Worm (Caenorhabditis elegans) whole organism, young adult: ENCODE results near the gene nhr-235.
A peak's percentile ranks its signal among the peaks of the same experiment; 100 is the strongest.

Experiments used
- C06A6.2 ChIP-seq: fragments of 200-800 bp; sonication (Bioruptor generic); conservative IDR thresholded peaks from 2 replicates; pipeline ENCODE4 v1.3.6; 2022; ENCODE audit warnings: missing genetic modification characterization, missing compliant biosample characterization
- D2030.7 ChIP-seq: fragments of 200-800 bp; sonication (Bioruptor generic); IDR thresholded peaks from 2 replicates; pipeline ENCODE4 v1.3.6; 2022; ENCODE audit warnings: missing genetic modification reagents, missing genetic modification characterization, missing compliant biosample characterization
- F10E7.11 ChIP-seq: sonication (generic microtip); optimal IDR thresholded peaks from 2 replicates; lab custom pipeline; 2017; ENCODE audit warnings: mild to moderate bottlenecking, missing genetic modification characterization, moderate library complexity, missing compliant biosample characterization
- F23B12.7 ChIP-seq: sonication (generic microtip); optimal IDR thresholded peaks from 2 replicates; lab custom pipeline; 2017; ENCODE audit warnings: missing genetic modification characterization, mild to moderate bottlenecking, missing compliant biosample characterization, antibody characterized with exemption, moderate library complexity; ENCODE audit not compliant: insufficient read depth
- F39B2.1 ChIP-seq: fragments of 200-800 bp; sonication (Bioruptor generic); IDR thresholded peaks from 2 replicates; pipeline ENCODE4 v1.3.6; 2022; ENCODE audit warnings: missing genetic modification reagents, missing genetic modification characterization, missing compliant biosample characterization
- F49E8.2 ChIP-seq: sonication (generic microtip); optimal IDR thresholded peaks from 3 replicates; lab custom pipeline; 2017; ENCODE audit warnings: missing genetic modification characterization, mild to moderate bottlenecking, missing compliant biosample characterization, antibody characterized with exemption, moderate library complexity; ENCODE audit not compliant: insufficient read depth
- F55B11.4 ChIP-seq: sonication (generic microtip); optimal IDR thresholded peaks from 2 replicates; lab custom pipeline; 2016; ENCODE audit warnings: missing compliant biosample characterization, missing genetic modification characterization, borderline replicate concordance; ENCODE audit not compliant: insufficient read depth
- F57C9.4 ChIP-seq: sonication (generic microtip); optimal IDR thresholded peaks from 2 replicates; lab custom pipeline; 2017; ENCODE audit warnings: mild to moderate bottlenecking, missing genetic modification characterization, missing compliant biosample characterization
- T07F8.4 ChIP-seq: sonication (generic microtip); optimal IDR thresholded peaks from 2 replicates; lab custom pipeline; 2016; ENCODE audit warnings: mild to moderate bottlenecking, missing genetic modification characterization, moderate library complexity, missing compliant biosample characterization
- Y56A3A.18 ChIP-seq: fragments of 200-800 bp; sonication (Bioruptor generic); IDR thresholded peaks from 2 replicates; pipeline ENCODE4 v1.3.6; 2022; ENCODE audit warnings: missing genetic modification reagents, missing genetic modification characterization, missing compliant biosample characterization
- Y67H2A.10 ChIP-seq: fragments of 200-800 bp; sonication (Bioruptor generic); conservative IDR thresholded peaks from 2 replicates; pipeline ENCODE4 v1.3.6; 2022; ENCODE audit warnings: missing genetic modification reagents, missing genetic modification characterization, missing compliant biosample characterization
- attf-5 ChIP-seq: fragments of 200-800 bp; sonication (Bioruptor generic); optimal IDR thresholded peaks from 2 replicates; lab custom pipeline; 2018; ENCODE audit warnings: mild to moderate bottlenecking, missing genetic modification characterization, missing compliant biosample characterization
- cebp-1 ChIP-seq, 2 experiments: fragments of 200-800 bp in 1 of 2; sonication (Bioruptor generic) in 1 of 2; sonication (generic microtip) in 1 of 2; IDR thresholded peaks in 1 of 2; optimal IDR thresholded peaks in 1 of 2; 2 replicates each; pipeline versions ENCODE4 v1.3.6 to Lab custom; 2017 to 2022; ENCODE audit warnings: missing compliant biosample characterization in 2 of 2, missing genetic modification characterization in 2 of 2, mild to moderate bottlenecking in 1 of 2, missing genetic modification reagents in 1 of 2, moderate library complexity in 1 of 2
- cebp-2 ChIP-seq: fragments of 200-800 bp; sonication (Bioruptor generic); IDR thresholded peaks from 2 replicates; pipeline ENCODE4 v1.3.6; 2022; ENCODE audit warnings: missing genetic modification characterization, missing compliant biosample characterization
- ceh-27 ChIP-seq: fragments of 200-800 bp; sonication (Bioruptor generic); optimal IDR thresholded peaks from 2 replicates; lab custom pipeline; 2018; ENCODE audit warnings: mild to moderate bottlenecking, missing genetic modification characterization, moderate library complexity, missing compliant biosample characterization
- ceh-58 ChIP-seq: fragments of 200-800 bp; sonication (Bioruptor generic); IDR thresholded peaks from 2 replicates; pipeline ENCODE4 v1.3.6; 2022; ENCODE audit warnings: missing genetic modification characterization, missing compliant biosample characterization
- egl-18 ChIP-seq: fragments of 200-800 bp; sonication (Bioruptor generic); IDR thresholded peaks from 2 replicates; pipeline ENCODE4 v1.3.6; 2022; ENCODE audit warnings: missing genetic modification reagents, missing genetic modification characterization, missing compliant biosample characterization
- ets-4 ChIP-seq: fragments of 200-800 bp; sonication (Bioruptor generic); optimal IDR thresholded peaks from 2 replicates; lab custom pipeline; 2018; ENCODE audit warnings: mild to moderate bottlenecking, missing genetic modification characterization, missing compliant biosample characterization
- gei-17 ChIP-seq: fragments of 200-800 bp; sonication (Bioruptor generic); optimal IDR thresholded peaks from 2 replicates; lab custom pipeline; 2018; ENCODE audit warnings: mild to moderate bottlenecking, missing genetic modification characterization, missing compliant biosample characterization
- hsf-1 ChIP-seq: fragments of 200-800 bp; sonication (Bioruptor generic); IDR thresholded peaks from 2 replicates; pipeline ENCODE4 v1.3.6; 2022; ENCODE audit warnings: missing genetic modification reagents, missing genetic modification characterization, missing compliant biosample characterization
- lag-1 ChIP-seq: fragments of 200-800 bp; sonication (Bioruptor generic); IDR thresholded peaks from 2 replicates; pipeline ENCODE4 v1.3.6; 2022; ENCODE audit warnings: missing genetic modification reagents, missing genetic modification characterization, missing compliant biosample characterization
- let-526 ChIP-seq: fragments of 200-800 bp; sonication (Bioruptor generic); IDR thresholded peaks from 2 replicates; pipeline ENCODE4 v1.3.6; 2022; ENCODE audit warnings: missing genetic modification reagents, missing genetic modification characterization, missing compliant biosample characterization
- lin-26 ChIP-seq: fragments of 200-800 bp; sonication (Bioruptor generic); IDR thresholded peaks from 2 replicates; pipeline ENCODE4 v1.3.6; 2022; ENCODE audit warnings: missing genetic modification reagents, missing genetic modification characterization, missing compliant biosample characterization
- lsy-27 ChIP-seq: sonication (generic microtip); optimal IDR thresholded peaks from 2 replicates; lab custom pipeline; 2017; ENCODE audit warnings: missing genetic modification characterization, mild to moderate bottlenecking, missing compliant biosample characterization, antibody characterized with exemption, missing genotype, borderline replicate concordance; ENCODE audit not compliant: insufficient read depth
- mcd-1 ChIP-seq: fragments of 200-800 bp; sonication (Bioruptor generic); IDR thresholded peaks from 2 replicates; pipeline ENCODE4 v1.3.6; 2022; ENCODE audit warnings: missing genetic modification reagents, missing genetic modification characterization, missing compliant biosample characterization
- mes-4 ChIP-seq: sonication (generic microtip); optimal IDR thresholded peaks from 2 replicates; lab custom pipeline; 2016; ENCODE audit warnings: missing genotype, missing genetic modification characterization, missing compliant biosample characterization
- nfyb-1 ChIP-seq: fragments of 200-800 bp; sonication (Bioruptor generic); IDR thresholded peaks from 2 replicates; pipeline ENCODE4 v1.3.6; 2022; ENCODE audit warnings: missing genetic modification reagents, missing genetic modification characterization, missing compliant biosample characterization
- nhr-90 ChIP-seq: sonication (generic microtip); optimal IDR thresholded peaks from 2 replicates; lab custom pipeline; 2016; ENCODE audit warnings: missing genotype, mild to moderate bottlenecking, missing genetic modification characterization, missing compliant biosample characterization
- pbrm-1 ChIP-seq: fragments of 200-800 bp; sonication (Bioruptor generic); IDR thresholded peaks from 2 replicates; pipeline ENCODE4 v1.3.6; 2022; ENCODE audit warnings: missing genetic modification reagents, missing genetic modification characterization, missing compliant biosample characterization
- pha-4 ChIP-seq: fragments of 150-350 bp; sonication (generic microtip); optimal IDR thresholded peaks from 2 replicates; lab custom pipeline; 2014; ENCODE audit warnings: missing biosample characterization, missing genetic modification reagents, missing genetic modification characterization
- rec-8 ChIP-seq, 2 experiments: sonication (generic microtip); optimal IDR thresholded peaks; 2 replicates each; lab custom pipeline; 2016; ENCODE audit warnings: mild to moderate bottlenecking in 2 of 2, missing genetic modification characterization in 2 of 2, missing genetic modification reagents in 2 of 2, missing genotype in 2 of 2, missing biosample characterization in 1 of 2, missing compliant biosample characterization in 1 of 2, moderate library complexity in 1 of 2
- rpc-1 ChIP-seq, 2 experiments: fragments of 150-350 bp in 1 of 2; sonication (generic microtip) in 1 of 2; optimal IDR thresholded peaks; 2 replicates each; lab custom pipeline; 2014 to 2018; ENCODE audit warnings: missing biosample characterization in 1 of 2, missing genetic modification characterization in 1 of 2, missing genetic modification reagents in 1 of 2, missing genotype in 1 of 2
- sea-2 ChIP-seq: fragments of 200-800 bp; sonication (Bioruptor generic); IDR thresholded peaks from 2 replicates; pipeline ENCODE4 v1.3.6; 2022; ENCODE audit warnings: missing genetic modification characterization, missing compliant biosample characterization
- sptf-2 ChIP-seq: fragments of 200-800 bp; sonication (Bioruptor generic); optimal IDR thresholded peaks from 2 replicates; lab custom pipeline; 2018; ENCODE audit warnings: mild to moderate bottlenecking, missing genetic modification characterization, missing compliant biosample characterization
- xnd-1 ChIP-seq: sonication (generic microtip); optimal IDR thresholded peaks from 2 replicates; lab custom pipeline; 2016; ENCODE audit warnings: missing genotype, missing genetic modification reagents, missing genetic modification characterization, missing compliant biosample characterization
- zfh-2 ChIP-seq: fragments of 200-800 bp; sonication (Bioruptor generic); conservative IDR thresholded peaks from 2 replicates; pipeline ENCODE4 v1.3.6; 2022; ENCODE audit warnings: missing genetic modification reagents, missing genetic modification characterization, missing compliant biosample characterization
- ztf-18 ChIP-seq: sonication (generic microtip); optimal IDR thresholded peaks from 2 replicates; lab custom pipeline; 2016; ENCODE audit warnings: missing genotype, mild to moderate bottlenecking, missing genetic modification characterization, missing compliant biosample characterization

nhr-235 gene

DNA sequence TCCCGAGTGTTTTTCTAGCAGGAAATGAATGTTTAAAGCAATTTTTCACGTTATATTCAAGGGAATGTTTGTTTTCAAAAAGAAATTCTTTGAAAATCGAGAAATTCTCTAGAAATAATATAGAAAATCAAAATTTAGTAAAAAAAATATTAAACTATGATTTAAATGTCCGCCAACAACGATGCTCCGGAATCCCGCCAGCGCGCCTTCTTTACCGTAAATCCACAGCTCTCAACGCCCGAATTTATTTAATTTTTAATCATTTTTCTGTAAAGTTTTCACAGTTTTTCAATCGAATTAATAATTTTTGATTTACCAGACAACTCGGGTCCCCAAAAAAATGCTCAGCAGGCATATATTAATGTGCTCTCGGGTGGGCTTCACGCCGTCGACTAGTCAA lies 39.2 kb downstream of the nhr-235 start, which contains the start of the genes Y38E10A.33 and cox-10 (continued):
- TF ChIP-seq F55B11.4 (tag; lab: Kevin White, UChicago), result no peak
- TF ChIP-seq pbrm-1 (GFP tag; lab: Robert Waterston, UW), result no peak
- TF ChIP-seq nhr-90 (tag; lab: Kevin White, UChicago), result no peak
- no peak for TF ChIP-seq ets-4 (GFP tag; lab: Kevin White, UChicago)
- TF ChIP-seq ztf-18 (tag; lab: Kevin White, UChicago), result no peak
- no peak for TF ChIP-seq D2030.7
- no peak for TF ChIP-seq rec-8 (tag; optimal IDR thresholded peaks at IDR 0.05; lab: Kevin White, UChicago)
- TF ChIP-seq F10E7.11 (tag; lab: Kevin White, UChicago), result no peak
- TF ChIP-seq gei-17, result no peak
- no peak for TF ChIP-seq F39B2.1 (GFP tag; lab: Robert Waterston, UW)
- TF ChIP-seq rpc-1 (optimal IDR thresholded peaks at IDR 0.05; lab: Kevin White, UChicago), result no peak
- TF ChIP-seq rpc-1 (tag; optimal IDR thresholded peaks at IDR 0.05; lab: Kevin White, UChicago), result no peak
- no peak for TF ChIP-seq Y67H2A.10 (GFP tag; lab: Robert Waterston, UW)
- TF ChIP-seq pha-4 (tag; lab: Kevin White, UChicago), result no peak
- no peak for TF ChIP-seq sea-2 (GFP tag; lab: Robert Waterston, UW)
- no peak for TF ChIP-seq mes-4 (tag; lab: Kevin White, UChicago)
- no peak for TF ChIP-seq F57C9.4
- TF ChIP-seq lsy-27 (tag; lab: Kevin White, UChicago), result no peak
- no peak for TF ChIP-seq nfyb-1 (GFP tag; lab: Robert Waterston, UW)
- TF ChIP-seq Y56A3A.18 (GFP tag; lab: Robert Waterston, UW), result no peak
- peak; percentile 67 for TF ChIP-seq mcd-1 (GFP tag; lab: Robert Waterston, UW)

DNA sequence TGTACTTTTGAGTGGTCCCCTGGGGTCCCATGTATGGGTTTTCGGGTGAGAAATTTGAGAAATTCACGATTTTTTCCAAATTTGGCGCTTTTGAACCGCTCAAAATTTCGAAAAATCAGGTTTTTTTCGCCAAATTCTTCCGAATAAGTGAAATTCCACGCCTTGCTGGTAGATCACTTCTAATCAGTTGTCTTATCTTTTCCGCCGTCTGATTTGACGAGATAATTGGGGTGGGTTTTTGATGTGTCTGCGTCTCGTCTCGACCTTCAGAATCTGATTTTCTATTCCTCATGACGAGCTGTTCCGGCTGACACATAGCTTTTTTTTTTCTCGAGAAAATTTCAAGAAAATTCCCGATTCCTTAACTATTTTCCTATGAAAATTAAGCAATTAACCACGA lies 48.9 kb downstream of the nhr-235 start:
- TF ChIP-seq T07F8.4 (tag; lab: Kevin White, UChicago) (no peak), D2030.7 (no peak), let-526 (GFP tag; lab: Robert Waterston, UW) (no peak), lag-1 (no peak)

DNA sequence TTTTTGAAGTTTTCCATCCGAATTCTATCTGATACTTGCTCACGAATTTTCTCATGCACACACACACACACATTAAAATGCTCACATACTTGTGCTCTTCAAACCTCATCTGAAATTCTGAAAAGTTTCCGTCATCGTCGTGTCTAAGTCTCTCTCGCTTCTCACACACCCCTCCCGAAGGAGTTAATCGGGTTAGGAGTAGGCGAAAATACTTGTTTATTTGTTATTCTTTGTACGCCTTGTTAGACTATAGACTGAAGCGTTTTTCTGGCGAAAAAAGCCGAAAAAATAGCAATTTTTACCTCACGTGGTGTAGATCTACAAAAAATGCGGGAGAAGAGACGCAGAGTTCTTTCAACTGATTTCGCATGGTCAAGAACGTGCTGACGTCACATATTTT lies 50.4 kb downstream of the nhr-235 start:
- TF ChIP-seq hsf-1 (GFP tag; lab: Robert Waterston, UW), result no peak
- no peak for TF ChIP-seq egl-18 (GFP tag; lab: Robert Waterston, UW)
- TF ChIP-seq F23B12.7 (tag; lab: Kevin White, UChicago), result no peak
- no peak for TF ChIP-seq xnd-1 (tag; lab: Kevin White, UChicago)
- TF ChIP-seq C06A6.2 (GFP tag; lab: Robert Waterston, UW), result no peak
- no peak for TF ChIP-seq cebp-1 (GFP tag; IDR thresholded peaks at IDR 0.05; lab: Robert Waterston, UW)
- no peak for TF ChIP-seq cebp-1 (tag; optimal IDR thresholded peaks at IDR 0.05; lab: Kevin White, UChicago)
- no peak for TF ChIP-seq zfh-2 (GFP tag; lab: Robert Waterston, UW)
- TF ChIP-seq ztf-18 (tag; lab: Kevin White, UChicago), result no peak
- no peak for TF ChIP-seq sptf-2 (GFP tag; lab: Kevin White, UChicago)
- TF ChIP-seq attf-5 (GFP tag; lab: Kevin White, UChicago), result no peak
- TF ChIP-seq ceh-27, result no peak
- TF ChIP-seq lin-26 (GFP tag; lab: Robert Waterston, UW), result no peak
- TF ChIP-seq F49E8.2, result no peak
- TF ChIP-seq cebp-2 (GFP tag; lab: Robert Waterston, UW), result no peak
- TF ChIP-seq ceh-58, result no peak
